Fruit fly (Drosophila melanogaster): ENCODE data around the gene SmB.

SmB gene

DNA sequence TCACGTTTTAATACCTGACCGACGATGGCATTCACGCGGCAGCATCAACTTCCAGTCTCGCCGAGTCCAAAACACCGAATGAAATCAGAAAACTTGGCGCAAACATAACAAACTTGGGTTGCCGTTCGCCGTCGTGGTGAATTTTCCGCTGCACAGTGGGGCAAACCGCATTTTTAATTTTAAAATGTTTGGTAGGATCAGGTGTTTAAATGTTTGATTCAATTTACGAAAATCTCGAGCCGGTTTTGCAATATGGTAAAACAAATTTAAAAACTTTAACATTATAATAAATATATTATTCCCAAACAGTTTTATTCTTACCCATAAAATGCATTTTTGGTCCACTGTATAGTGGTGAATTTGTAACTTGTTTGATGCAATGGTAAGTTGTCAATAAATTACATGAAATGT, 47.8 kb upstream of the SmB start, which contains the start of gene RluA-1 (continued):
- TF ChIP-seq HHEX (GFP tag; optimal IDR thresholded peaks at IDR 0.05), result peak; percentile 99
- peak; percentile 58 for TF ChIP-seq HLH4C (GFP tag; IDR thresholded peaks at IDR 0.05; ENCODE audit: partially characterized antibody)
- TF ChIP-seq ham (GFP tag; IDR thresholded peaks at IDR 0.05), result peak; percentile 96
- TF ChIP-seq Sox100B (GFP tag; optimal IDR thresholded peaks at IDR 0.05), result peak; percentile 98
- TF ChIP-seq knrl (GFP tag; IDR thresholded peaks at IDR 0.05; ENCODE audit: partially characterized antibody), result peak; percentile 71
- TF ChIP-seq CG8290 (GFP tag; optimal IDR thresholded peaks at IDR 0.05), result peak; percentile 95
- peak; percentile 95 to 98 for TF ChIP-seq CG8290 (tag; optimal IDR thresholded peaks at IDR 0.05)
- peak; percentile 99 for TF ChIP-seq run (tag; optimal IDR thresholded peaks at IDR 0.05)
- TF ChIP-seq Drgx (GFP tag; IDR thresholded peaks at IDR 0.05), result peak; percentile 99
- peak; percentile 99 for TF ChIP-seq tin (GFP tag; optimal IDR thresholded peaks at IDR 0.05)
- TF ChIP-seq Dip2 (GFP tag; IDR thresholded peaks at IDR 0.05), result peak; percentile 77; the same call in 1 of the 2 replicates
- peak; percentile 93; the same call in 1 of the 2 replicates for TF ChIP-seq ranshi (GFP tag; IDR thresholded peaks at IDR 0.05)
- TF ChIP-seq aop (GFP tag; IDR thresholded peaks at IDR 0.05), result peak; percentile 90
- TF ChIP-seq caup (GFP tag; optimal IDR thresholded peaks at IDR 0.05; ENCODE audit: severe bottlenecking), result peak; percentile 98
- TF ChIP-seq CG15601 (tag; optimal IDR thresholded peaks at IDR 0.05), result peak; percentile 99
- peak; percentile 98 for TF ChIP-seq CG30431 (GFP tag; optimal IDR thresholded peaks at IDR 0.05)
- peak; percentile 86 for TF ChIP-seq ftz-f1 (GFP tag; optimal IDR thresholded peaks at IDR 0.05)
- TF ChIP-seq Hmx (GFP tag; optimal IDR thresholded peaks at IDR 0.05), result peak; percentile 65
- peak; percentile 98 for TF ChIP-seq Vsx1 (GFP tag; optimal IDR thresholded peaks at IDR 0.05)
- peak; percentile 79 for TF ChIP-seq eyg (GFP tag; optimal IDR thresholded peaks at IDR 0.05)
- peak; percentile 78 for TF ChIP-seq Camta (GFP tag; optimal IDR thresholded peaks at IDR 0.05)
- peak; percentile 91 for TF ChIP-seq Deaf1 (tag; optimal IDR thresholded peaks at IDR 0.05)
- peak; percentile 69 for TF ChIP-seq CG14965 (GFP tag; optimal IDR thresholded peaks at IDR 0.05; ENCODE audit: borderline replicate concordance)
- TF ChIP-seq CG10267 (tag; optimal IDR thresholded peaks at IDR 0.05), result peak; percentile 97
- peak; percentile 100 for TF ChIP-seq stc (GFP tag; IDR thresholded peaks at IDR 0.05)
- peak; percentile 98 for TF ChIP-seq ac (GFP tag; optimal IDR thresholded peaks at IDR 0.05)
- TF ChIP-seq CG12769 (tag; optimal IDR thresholded peaks at IDR 0.05), result peak; percentile 98
- no peak; the same call in 1 of the 2 replicates for TF ChIP-seq Gsc (GFP tag; IDR thresholded peaks at IDR 0.05)
- TF ChIP-seq odd (GFP tag; optimal IDR thresholded peaks at IDR 0.05), result peak; percentile 99
- peak; percentile 70 for TF ChIP-seq crol (GFP tag; IDR thresholded peaks at IDR 0.05)
- peak; percentile 76 for TF ChIP-seq tna (GFP tag; IDR thresholded peaks at IDR 0.05; ENCODE audit: partially characterized antibody)
- peak; percentile 96 for TF ChIP-seq GATAe (GFP tag; conservative IDR thresholded peaks at IDR 0.05)
- TF ChIP-seq Taf1 (GFP tag; IDR thresholded peaks at IDR 0.05), result peak; percentile 93
- TF ChIP-seq CG7786 (GFP tag; optimal IDR thresholded peaks at IDR 0.05), result peak; percentile 87
- peak; percentile 98 for TF ChIP-seq CG15011 (GFP tag; optimal IDR thresholded peaks at IDR 0.05)
- TF ChIP-seq sim (GFP tag; IDR thresholded peaks at IDR 0.05), result peak; percentile 99
- peak; percentile 92 for TF ChIP-seq CG11560 (tag; IDR thresholded peaks at IDR 0.05)
- TF ChIP-seq CG18764 (GFP tag; optimal IDR thresholded peaks at IDR 0.05), result peak; percentile 98
- peak; percentile 80 for TF ChIP-seq bigmax (GFP tag; optimal IDR thresholded peaks at IDR 0.05)
- peak; percentile 100 for TF ChIP-seq zfh1 (GFP tag; IDR thresholded peaks at IDR 0.05)
- peak; percentile 98 for TF ChIP-seq sens-2 (GFP tag; IDR thresholded peaks at IDR 0.05)
- TF ChIP-seq CG17829 (tag; optimal IDR thresholded peaks at IDR 0.05), result peak; percentile 100
- TF ChIP-seq CG30020 (tag; optimal IDR thresholded peaks at IDR 0.05), result peak; percentile 89
- peak; percentile 71 for TF ChIP-seq pb (GFP tag; optimal IDR thresholded peaks at IDR 0.05)
- TF ChIP-seq Scr (GFP tag; IDR thresholded peaks at IDR 0.05; ENCODE audit: partially characterized antibody), result peak; percentile 53
- TF ChIP-seq psq (GFP tag; optimal IDR thresholded peaks at IDR 0.05), result peak; percentile 96
- peak; percentile 99 for TF ChIP-seq CG10209 (GFP tag; optimal IDR thresholded peaks at IDR 0.05)
- TF ChIP-seq CG17912 (GFP tag; optimal IDR thresholded peaks at IDR 0.05), result peak; percentile 98
- TF ChIP-seq shn (GFP tag; optimal IDR thresholded peaks at IDR 0.05), result peak; percentile 84
- TF ChIP-seq CG31388 (GFP tag; optimal IDR thresholded peaks at IDR 0.05), result peak; percentile 98
- peak; percentile 91 for TF ChIP-seq ap (GFP tag; IDR thresholded peaks at IDR 0.05)
